Fruit fly (Drosophila melanogaster): Measurements from ENCODE around the gene CG32262.

CG32262 gene

dm6 chr3L:3767825-3768224 lies 42.2 kb downstream of the CG32262 start (continued):
- no peak for TF ChIP-seq pan (optimal IDR thresholded peaks at IDR 0.05)
- TF ChIP-seq pan (GFP tag; optimal IDR thresholded peaks at IDR 0.05 in 1 of 2, IDR thresholded peaks at IDR 0.05 in 1 of 2): peak in 1 of 2 experiments; percentile 68
- TF ChIP-seq nom (GFP tag; optimal IDR thresholded peaks at IDR 0.05): no peak
- peak; percentile 18 for TF ChIP-seq Usf (GFP tag; optimal IDR thresholded peaks at IDR 0.05)
- TF ChIP-seq CG6272 (GFP tag; IDR thresholded peaks at IDR 0.05): peak; percentile 40; the same call in 1 of the 2 replicates
- no peak for TF ChIP-seq CG18599 (GFP tag; optimal IDR thresholded peaks at IDR 0.05)
- peak; percentile 32; the same call in 1 of the 2 replicates for TF ChIP-seq nerfin-2 (GFP tag; IDR thresholded peaks at IDR 0.05; ENCODE audit: partially characterized antibody)
- no peak for TF ChIP-seq kay (GFP tag; optimal IDR thresholded peaks at IDR 0.05)
- peak; percentile 59 for TF ChIP-seq CG3407 (GFP tag; optimal IDR thresholded peaks at IDR 0.05)
- TF ChIP-seq Ptx1 (GFP tag; IDR thresholded peaks at IDR 0.05): peak; percentile 46; the same call in 1 of the 2 replicates
- TF ChIP-seq CG17568 (GFP tag; optimal IDR thresholded peaks at IDR 0.05): peak; percentile 48
- peak; percentile 15 for TF ChIP-seq CG8924 (tag; optimal IDR thresholded peaks at IDR 0.05)
- peak; percentile 44 for TF ChIP-seq Side (GFP tag; optimal IDR thresholded peaks at IDR 0.05)
- TF ChIP-seq pum (GFP tag; optimal IDR thresholded peaks at IDR 0.05): peak; percentile 65
- no peak for TF ChIP-seq gt (GFP tag; IDR thresholded peaks at IDR 0.05)
- no peak for TF ChIP-seq CG16779 (GFP tag; IDR thresholded peaks at IDR 0.05)
- no peak for TF ChIP-seq Ets97D (GFP tag; optimal IDR thresholded peaks at IDR 0.05)
- no peak for TF ChIP-seq Fer2 (tag; optimal IDR thresholded peaks at IDR 0.05)
- TF ChIP-seq C15 (GFP tag; IDR thresholded peaks at IDR 0.05): no peak
- no peak for TF ChIP-seq emc (GFP tag; optimal IDR thresholded peaks at IDR 0.05)
- 0 out of 2 replicates have a peak, but pooled peaks have one; percentile 37 for TF ChIP-seq CG1024 (GFP tag; IDR thresholded peaks at IDR 0.05)
- TF ChIP-seq gfzf (GFP tag; optimal IDR thresholded peaks at IDR 0.05): no peak
- TF ChIP-seq E2f1 (GFP tag; IDR thresholded peaks at IDR 0.05): no peak
- TF ChIP-seq NC2β (GFP tag; optimal IDR thresholded peaks at IDR 0.05): peak; percentile 75
- TF ChIP-seq CG17359 (tag; optimal IDR thresholded peaks at IDR 0.05): peak; percentile 25
- TF ChIP-seq Dbx (GFP tag; IDR thresholded peaks at IDR 0.05): peak; percentile 48; the same call in 1 of the 3 replicates
- TF ChIP-seq crol (GFP tag; IDR thresholded peaks at IDR 0.05): peak; percentile 68
- no peak for TF ChIP-seq kah (GFP tag; optimal IDR thresholded peaks at IDR 0.05)
- TF ChIP-seq Six4 (GFP tag; optimal IDR thresholded peaks at IDR 0.05): peak; percentile 1
- TF ChIP-seq Xrp1 (GFP tag; IDR thresholded peaks at IDR 0.05): peak; percentile 64
- TF ChIP-seq MTF-1 (GFP tag; optimal IDR thresholded peaks at IDR 0.05; ENCODE audit: borderline replicate concordance): no peak
- no peak for TF ChIP-seq twi (tag; optimal IDR thresholded peaks at IDR 0.05)
- peak; percentile 66; the same call in 2 of the 3 replicates for TF ChIP-seq zfh1 (GFP tag; IDR thresholded peaks at IDR 0.05)
- TF ChIP-seq fu2 (GFP tag; optimal IDR thresholded peaks at IDR 0.05): peak; percentile 19
- peak; percentile 63 for TF ChIP-seq CG11247 (GFP tag; IDR thresholded peaks at IDR 0.05)
- TF ChIP-seq onecut (GFP tag; IDR thresholded peaks at IDR 0.05): peak; percentile 77
- TF ChIP-seq Bgb (GFP tag; IDR thresholded peaks at IDR 0.05; ENCODE audit: partially characterized antibody): peak; percentile 33; the same call in 1 of the 2 replicates
- TF ChIP-seq CG15269 (tag; optimal IDR thresholded peaks at IDR 0.05): peak; percentile 42
- peak; percentile 64 for TF ChIP-seq Antp (GFP tag; optimal IDR thresholded peaks at IDR 0.05)
- TF ChIP-seq CG34422 (GFP tag; IDR thresholded peaks at IDR 0.05): peak; percentile 61; the same call in 2 of the 3 replicates
- no peak for TF ChIP-seq bigmax (GFP tag; optimal IDR thresholded peaks at IDR 0.05)
- TF ChIP-seq CG31388 (GFP tag; optimal IDR thresholded peaks at IDR 0.05): no peak
- TF ChIP-seq sima (GFP tag; optimal IDR thresholded peaks at IDR 0.05): no peak
- TF ChIP-seq CG3838 (GFP tag; optimal IDR thresholded peaks at IDR 0.05): no peak
- peak in 1 of 3 experiments; percentile 12 for TF ChIP-seq lola (GFP tag; optimal IDR thresholded peaks at IDR 0.05)
- TF ChIP-seq D19B (GFP tag; optimal IDR thresholded peaks at IDR 0.05): no peak
- no peak for TF ChIP-seq abd-A (tag; optimal IDR thresholded peaks at IDR 0.05)
- peak; percentile 98 for TF ChIP-seq CG14965 (GFP tag; optimal IDR thresholded peaks at IDR 0.05; ENCODE audit: borderline replicate concordance)
- peak; percentile 42 for TF ChIP-seq CG1602 (GFP tag; optimal IDR thresholded peaks at IDR 0.05)
- TF ChIP-seq Oli (tag; optimal IDR thresholded peaks at IDR 0.05): peak; percentile 57
- no peak for TF ChIP-seq Hmx (GFP tag; optimal IDR thresholded peaks at IDR 0.05)
